1 fruit fly cellular context compared by ENCODE assay signal in the genomic region with DNA sequence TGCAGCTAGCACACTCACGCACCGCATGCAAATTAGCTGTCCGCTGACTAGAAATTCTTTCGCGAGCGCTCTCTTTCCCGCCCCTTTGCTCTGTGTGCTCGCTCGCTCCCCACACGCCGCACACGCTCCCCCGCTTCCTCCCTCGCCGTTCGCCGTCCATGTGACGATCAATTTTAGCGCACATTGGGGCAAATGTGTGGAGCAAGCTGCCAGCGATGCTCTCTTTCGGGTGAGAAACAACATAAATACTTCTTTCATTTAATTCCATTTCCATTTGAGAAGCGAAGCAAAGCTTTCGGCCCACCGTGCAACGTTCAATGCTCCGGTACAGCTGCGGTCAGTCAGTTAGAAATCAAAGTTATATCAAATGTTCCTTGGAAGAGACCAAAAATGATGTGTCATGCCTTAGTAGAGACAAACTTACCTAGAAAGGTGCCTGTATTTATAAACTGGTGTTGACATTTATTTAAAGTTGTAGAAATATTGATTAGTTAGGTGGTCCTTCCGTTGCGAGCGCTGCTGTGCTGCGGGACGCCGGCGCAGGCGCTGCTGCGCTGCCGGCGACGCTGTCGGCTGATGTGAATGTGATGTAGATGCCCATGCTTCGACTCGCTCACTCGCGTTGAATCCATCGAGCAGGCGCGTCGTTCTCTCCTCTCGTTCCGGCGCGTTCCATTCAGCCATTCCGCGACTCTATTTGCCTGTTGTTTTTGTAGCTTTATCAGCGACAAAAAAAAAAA.
A peak's percentile ranks its signal among the peaks of the same experiment; 100 is the strongest.
TF ChIP-seq lines count a peak whose summit lies in the region.

No protein-coding gene starts in this region.

TF ChIP-seq in whole organism, embryonic, 481 proteins besides CTCF, POLR2A, EP300 and RAD21 (continued from another document and continues in another):
- TF ChIP-seq CG4707 (GFP tag; optimal IDR thresholded peaks at IDR 0.05; lab: Kevin White, UChicago) = peak; percentile 95
- TF ChIP-seq Mad (GFP tag; optimal IDR thresholded peaks at IDR 0.05; lab: Kevin White, UChicago) = peak; percentile 95
- TF ChIP-seq CG12744 (GFP tag; optimal IDR thresholded peaks at IDR 0.05; lab: Kevin White, UChicago) = peak; percentile 97
- TF ChIP-seq z (GFP tag; IDR thresholded peaks at IDR 0.05; lab: Robert Waterston, UW) = peak; percentile 66; the same call in 2 of the 3 replicates
- TF ChIP-seq Oaz (GFP tag; IDR thresholded peaks at IDR 0.05; lab: Robert Waterston, UW) = peak; percentile 96
- peak; percentile 97 for TF ChIP-seq lmd (GFP tag; IDR thresholded peaks at IDR 0.05; lab: Robert Waterston, UW)
- TF ChIP-seq Lhr (GFP tag; optimal IDR thresholded peaks at IDR 0.05; lab: Kevin White, UChicago) = peak; percentile 87
- TF ChIP-seq NC2α (GFP tag; optimal IDR thresholded peaks at IDR 0.05; lab: Kevin White, UChicago) = peak; percentile 95
- peak; percentile 89 for TF ChIP-seq klu (GFP tag; IDR thresholded peaks at IDR 0.05; lab: Robert Waterston, UW)
- TF ChIP-seq Hand (GFP tag; optimal IDR thresholded peaks at IDR 0.05; lab: Kevin White, UChicago) = peak; percentile 98
- TF ChIP-seq slp2 (GFP tag; optimal IDR thresholded peaks at IDR 0.05; lab: Kevin White, UChicago) = peak; percentile 96
- TF ChIP-seq HLH54F (GFP tag; optimal IDR thresholded peaks at IDR 0.05; lab: Kevin White, UChicago) = peak; percentile 96
- TF ChIP-seq D19A (tag; optimal IDR thresholded peaks at IDR 0.05; lab: Kevin White, UChicago) = peak; percentile 93
- peak; percentile 73 for TF ChIP-seq grn (GFP tag; optimal IDR thresholded peaks at IDR 0.05; lab: Kevin White, UChicago)
- TF ChIP-seq gcm (GFP tag; optimal IDR thresholded peaks at IDR 0.05; lab: Kevin White, UChicago) = peak; percentile 97
- TF ChIP-seq ham (GFP tag; IDR thresholded peaks at IDR 0.05; lab: Robert Waterston, UW) = peak; percentile 86
- peak; percentile 90 for TF ChIP-seq cas (GFP tag; IDR thresholded peaks at IDR 0.05; lab: Robert Waterston, UW)
- peak; percentile 90 for TF ChIP-seq cato (GFP tag; optimal IDR thresholded peaks at IDR 0.05; lab: Kevin White, UChicago; ENCODE audit: borderline replicate concordance)
- peak; percentile 93 for TF ChIP-seq eyg (GFP tag; optimal IDR thresholded peaks at IDR 0.05; lab: Kevin White, UChicago)
- peak; percentile 95 for TF ChIP-seq CG16815 (GFP tag; optimal IDR thresholded peaks at IDR 0.05; lab: Kevin White, UChicago)
- peak; percentile 82 for TF ChIP-seq Neu2 (GFP tag; optimal IDR thresholded peaks at IDR 0.05; lab: Kevin White, UChicago; ENCODE audit: borderline replicate concordance)
- TF ChIP-seq CG15696 (tag; optimal IDR thresholded peaks at IDR 0.05; lab: Kevin White, UChicago) = peak; percentile 74
- peak; percentile 79 for TF ChIP-seq psq (GFP tag; optimal IDR thresholded peaks at IDR 0.05; lab: Kevin White, UChicago)
- peak; percentile 96 for TF ChIP-seq CG11723 (GFP tag; optimal IDR thresholded peaks at IDR 0.05; lab: Kevin White, UChicago)
- TF ChIP-seq CG17568 (GFP tag; optimal IDR thresholded peaks at IDR 0.05; lab: Kevin White, UChicago) = peak; percentile 97
- TF ChIP-seq CG4360 (GFP tag; IDR thresholded peaks at IDR 0.05; lab: Robert Waterston, UW) = peak; percentile 90
- TF ChIP-seq h (optimal IDR thresholded peaks at IDR 0.05; lab: Kevin White, UChicago) = no peak
- TF ChIP-seq CG10267 (tag; optimal IDR thresholded peaks at IDR 0.05; lab: Kevin White, UChicago) = peak; percentile 89
- TF ChIP-seq Dp (GFP tag; optimal IDR thresholded peaks at IDR 0.05; lab: Kevin White, UChicago) = peak; percentile 28
- TF ChIP-seq Sry-β (GFP tag; optimal IDR thresholded peaks at IDR 0.05; lab: Kevin White, UChicago) = peak; percentile 61
- TF ChIP-seq insv (GFP tag; optimal IDR thresholded peaks at IDR 0.05; lab: Kevin White, UChicago) = peak; percentile 56 to 76
- TF ChIP-seq stc (GFP tag; IDR thresholded peaks at IDR 0.05; lab: Robert Waterston, UW) = peak; percentile 96
- peak; percentile 96 for TF ChIP-seq CG11093 (GFP tag; IDR thresholded peaks at IDR 0.05; lab: Robert Waterston, UW)
- peak; percentile 97 for TF ChIP-seq CG7786 (GFP tag; optimal IDR thresholded peaks at IDR 0.05; lab: Kevin White, UChicago)
- no peak for TF ChIP-seq prd (optimal IDR thresholded peaks at IDR 0.05; lab: Kevin White, UChicago)
- TF ChIP-seq prd (GFP tag; IDR thresholded peaks at IDR 0.05; lab: Robert Waterston, UW) = peak; percentile 97
- TF ChIP-seq vnd (GFP tag; IDR thresholded peaks at IDR 0.05; lab: Robert Waterston, UW; ENCODE audit: partially characterized antibody) = peak; percentile 55
- TF ChIP-seq CG9727 (GFP tag; optimal IDR thresholded peaks at IDR 0.05; lab: Kevin White, UChicago) = peak; percentile 95
- peak; percentile 96 for TF ChIP-seq maf-S (GFP tag; optimal IDR thresholded peaks at IDR 0.05; lab: Kevin White, UChicago)
- TF ChIP-seq tap (tag; optimal IDR thresholded peaks at IDR 0.05; lab: Kevin White, UChicago) = peak; percentile 95
- peak; percentile 92 for TF ChIP-seq corto (GFP tag; optimal IDR thresholded peaks at IDR 0.05; lab: Kevin White, UChicago)
- peak; percentile 92 for TF ChIP-seq MBD-R2 (GFP tag; IDR thresholded peaks at IDR 0.05; lab: Robert Waterston, UW)
- TF ChIP-seq CG11696 (GFP tag; IDR thresholded peaks at IDR 0.05; lab: Robert Waterston, UW) = peak; percentile 100
- peak; percentile 98 for TF ChIP-seq PHDP (tag; optimal IDR thresholded peaks at IDR 0.05; lab: Kevin White, UChicago)
- peak; percentile 90 for TF ChIP-seq D19B (GFP tag; optimal IDR thresholded peaks at IDR 0.05; lab: Kevin White, UChicago)
- TF ChIP-seq CG12299 (tag; optimal IDR thresholded peaks at IDR 0.05; lab: Kevin White, UChicago) = peak; percentile 95
- TF ChIP-seq Deaf1 (tag; optimal IDR thresholded peaks at IDR 0.05; lab: Kevin White, UChicago) = peak; percentile 83
- peak; percentile 82 for TF ChIP-seq CG11085 (GFP tag; IDR thresholded peaks at IDR 0.05; lab: Robert Waterston, UW)
- TF ChIP-seq lilli (GFP tag; optimal IDR thresholded peaks at IDR 0.05; lab: Kevin White, UChicago) = peak; percentile 98
- peak; percentile 71 for TF ChIP-seq CG7745 (tag; optimal IDR thresholded peaks at IDR 0.05; lab: Kevin White, UChicago)
- TF ChIP-seq CG34376 (GFP tag; optimal IDR thresholded peaks at IDR 0.05; lab: Kevin White, UChicago) = peak; percentile 93
- peak; percentile 86 for TF ChIP-seq rib (GFP tag; IDR thresholded peaks at IDR 0.05; lab: Robert Waterston, UW)
- peak; percentile 96 for TF ChIP-seq CG13424 (tag; optimal IDR thresholded peaks at IDR 0.05; lab: Kevin White, UChicago)
- TF ChIP-seq Max (GFP tag; optimal IDR thresholded peaks at IDR 0.05; lab: Kevin White, UChicago) = peak; percentile 91
- peak; percentile 89 for TF ChIP-seq abd-A (tag; optimal IDR thresholded peaks at IDR 0.05; lab: Kevin White, UChicago)
- peak; percentile 85 for TF ChIP-seq CG10959 (GFP tag; IDR thresholded peaks at IDR 0.05; lab: Robert Waterston, UW)
- TF ChIP-seq CG11456 (GFP tag; IDR thresholded peaks at IDR 0.05; lab: Robert Waterston, UW) = peak; percentile 94
- peak; percentile 93 for TF ChIP-seq CG30431 (GFP tag; optimal IDR thresholded peaks at IDR 0.05; lab: Kevin White, UChicago)
- TF ChIP-seq Doc3 (GFP tag; IDR thresholded peaks at IDR 0.05; lab: Robert Waterston, UW; ENCODE audit: partially characterized antibody) = no peak
- peak; percentile 97 to 98 for TF ChIP-seq chif (GFP tag; optimal IDR thresholded peaks at IDR 0.05; lab: Kevin White, UChicago)
- TF ChIP-seq Chrac-16 (GFP tag; optimal IDR thresholded peaks at IDR 0.05; lab: Kevin White, UChicago) = peak; percentile 96
- peak; percentile 97 for TF ChIP-seq gro (GFP tag; optimal IDR thresholded peaks at IDR 0.05; lab: Kevin White, UChicago)
- peak; percentile 97 for TF ChIP-seq Meics (GFP tag; optimal IDR thresholded peaks at IDR 0.05; lab: Kevin White, UChicago)
- TF ChIP-seq CG3847 (GFP tag; IDR thresholded peaks at IDR 0.05; lab: Robert Waterston, UW) = peak; percentile 96
- peak; percentile 96 for TF ChIP-seq ind (GFP tag; optimal IDR thresholded peaks at IDR 0.05; lab: Kevin White, UChicago)
- peak; percentile 90 for TF ChIP-seq CG5180 (GFP tag; optimal IDR thresholded peaks at IDR 0.05; lab: Kevin White, UChicago)
- TF ChIP-seq ci (GFP tag; IDR thresholded peaks at IDR 0.05; lab: Robert Waterston, UW) = peak; percentile 98
- TF ChIP-seq HLH3B (GFP tag; IDR thresholded peaks at IDR 0.05; lab: Robert Waterston, UW) = peak; percentile 94
- peak; percentile 98 for TF ChIP-seq CG15269 (tag; optimal IDR thresholded peaks at IDR 0.05; lab: Kevin White, UChicago)
- TF ChIP-seq CG2116 (GFP tag; optimal IDR thresholded peaks at IDR 0.05; lab: Kevin White, UChicago) = peak; percentile 82
- TF ChIP-seq sug (tag; optimal IDR thresholded peaks at IDR 0.05; lab: Kevin White, UChicago) = peak; percentile 94
- TF ChIP-seq cad (GFP tag; optimal IDR thresholded peaks at IDR 0.05; lab: Kevin White, UChicago) = no peak
- peak; percentile 92 for TF ChIP-seq CG9437 (GFP tag; optimal IDR thresholded peaks at IDR 0.05; lab: Kevin White, UChicago)
- TF ChIP-seq CG33213 (GFP tag; optimal IDR thresholded peaks at IDR 0.05; lab: Kevin White, UChicago) = peak; percentile 90
- TF ChIP-seq CG14667 (GFP tag; IDR thresholded peaks at IDR 0.05; lab: Robert Waterston, UW) = peak; percentile 89
- TF ChIP-seq CG4404 (GFP tag; IDR thresholded peaks at IDR 0.05; lab: Robert Waterston, UW) = peak; percentile 92
- peak; percentile 97 for TF ChIP-seq ewg (GFP tag; optimal IDR thresholded peaks at IDR 0.05; lab: Kevin White, UChicago)
- TF ChIP-seq CG4424 (GFP tag; optimal IDR thresholded peaks at IDR 0.05; lab: Kevin White, UChicago) = peak; percentile 95
- TF ChIP-seq cwo (GFP tag; optimal IDR thresholded peaks at IDR 0.05; lab: Kevin White, UChicago) = peak; percentile 97
- TF ChIP-seq CG7963 (GFP tag; IDR thresholded peaks at IDR 0.05; lab: Robert Waterston, UW; ENCODE audit: partially characterized antibody) = 0 out of 3 replicates have a peak, but pooled peaks have one; percentile 52
- TF ChIP-seq CG7357 (GFP tag; IDR thresholded peaks at IDR 0.05; lab: Robert Waterston, UW) = peak; percentile 90
- TF ChIP-seq az2 (GFP tag; optimal IDR thresholded peaks at IDR 0.05; lab: Kevin White, UChicago) = peak; percentile 97
- peak; percentile 85 for TF ChIP-seq dati (GFP tag; IDR thresholded peaks at IDR 0.05; lab: Robert Waterston, UW)
- peak; percentile 97 for TF ChIP-seq shn (GFP tag; optimal IDR thresholded peaks at IDR 0.05; lab: Kevin White, UChicago)
- peak; percentile 97 to 98 for TF ChIP-seq bsh (GFP tag; optimal IDR thresholded peaks at IDR 0.05; lab: Kevin White, UChicago)
- peak; percentile 96 for TF ChIP-seq caup (GFP tag; optimal IDR thresholded peaks at IDR 0.05; lab: Kevin White, UChicago; ENCODE audit: severe bottlenecking)
- TF ChIP-seq CG13123 (GFP tag; optimal IDR thresholded peaks at IDR 0.05; lab: Kevin White, UChicago) = peak; percentile 90
- TF ChIP-seq Spps (tag; optimal IDR thresholded peaks at IDR 0.05; lab: Kevin White, UChicago) = peak; percentile 86
- TF ChIP-seq NfI (GFP tag; optimal IDR thresholded peaks at IDR 0.05; lab: Kevin White, UChicago) = peak; percentile 97
- peak; percentile 92 for TF ChIP-seq tup (GFP tag; optimal IDR thresholded peaks at IDR 0.05; lab: Kevin White, UChicago)
- TF ChIP-seq inv (GFP tag; IDR thresholded peaks at IDR 0.05; lab: Robert Waterston, UW; ENCODE audit: partially characterized antibody) = peak; percentile 46; the same call in 1 of the 2 replicates
- TF ChIP-seq Dip2 (GFP tag; IDR thresholded peaks at IDR 0.05; lab: Robert Waterston, UW) = peak; percentile 49; the same call in 1 of the 2 replicates
- TF ChIP-seq CG8089 (GFP tag; optimal IDR thresholded peaks at IDR 0.05; lab: Kevin White, UChicago) = peak; percentile 96
- peak; percentile 62 for TF ChIP-seq Sry-δ (GFP tag; optimal IDR thresholded peaks at IDR 0.05; lab: Kevin White, UChicago)
- TF ChIP-seq Awh (GFP tag; IDR thresholded peaks at IDR 0.05; lab: Robert Waterston, UW) = peak; percentile 97
- peak; percentile 29; the same call in 1 of the 3 replicates for TF ChIP-seq CG16813 (GFP tag; IDR thresholded peaks at IDR 0.05; lab: Robert Waterston, UW; ENCODE audit: partially characterized antibody)
- TF ChIP-seq CG11504 (tag; optimal IDR thresholded peaks at IDR 0.05; lab: Kevin White, UChicago) = peak; percentile 96
- TF ChIP-seq ash1 (GFP tag; optimal IDR thresholded peaks at IDR 0.05; lab: Kevin White, UChicago) = peak; percentile 65
- peak; percentile 95 for TF ChIP-seq pum (GFP tag; optimal IDR thresholded peaks at IDR 0.05; lab: Kevin White, UChicago)
- TF ChIP-seq jigr1 (GFP tag; IDR thresholded peaks at IDR 0.05; lab: Robert Waterston, UW) = peak; percentile 90
- TF ChIP-seq Kr (GFP tag; optimal IDR thresholded peaks at IDR 0.05; lab: Kevin White, UChicago) = peak; percentile 29
- peak; percentile 47; the same call in 1 of the 2 replicates for TF ChIP-seq Scr (GFP tag; IDR thresholded peaks at IDR 0.05; lab: Robert Waterston, UW; ENCODE audit: partially characterized antibody)
- peak; percentile 99 for TF ChIP-seq org-1 (GFP tag; optimal IDR thresholded peaks at IDR 0.05; lab: Kevin White, UChicago)
- peak; percentile 39 for TF ChIP-seq CG13287 (GFP tag; IDR thresholded peaks at IDR 0.05; lab: Robert Waterston, UW; ENCODE audit: partially characterized antibody)
- TF ChIP-seq CG31365 (tag; optimal IDR thresholded peaks at IDR 0.05; lab: Kevin White, UChicago) = peak; percentile 89
- TF ChIP-seq sima (GFP tag; optimal IDR thresholded peaks at IDR 0.05; lab: Kevin White, UChicago) = peak; percentile 79
- TF ChIP-seq croc (GFP tag; conservative IDR thresholded peaks at IDR 0.05; lab: Robert Waterston, UW) = peak; percentile 94
- TF ChIP-seq CG2712 (tag; optimal IDR thresholded peaks at IDR 0.05; lab: Kevin White, UChicago) = peak; percentile 97
- TF ChIP-seq her (GFP tag; optimal IDR thresholded peaks at IDR 0.05; lab: Kevin White, UChicago) = peak; percentile 96
- peak; percentile 96 for TF ChIP-seq HmgD (GFP tag; optimal IDR thresholded peaks at IDR 0.05; lab: Kevin White, UChicago)
- TF ChIP-seq Nf-YA (GFP tag; IDR thresholded peaks at IDR 0.05; lab: Robert Waterston, UW) = peak; percentile 85
- TF ChIP-seq CG6272 (GFP tag; IDR thresholded peaks at IDR 0.05; lab: Robert Waterston, UW) = peak; percentile 91
- TF ChIP-seq eve (GFP tag; optimal IDR thresholded peaks at IDR 0.05; lab: Kevin White, UChicago) = peak in 1 of 2 experiments; percentile 97
- peak; percentile 96 for TF ChIP-seq CG8388 (GFP tag; optimal IDR thresholded peaks at IDR 0.05; lab: Kevin White, UChicago)
- peak; percentile 97 for TF ChIP-seq CG6854 (GFP tag; optimal IDR thresholded peaks at IDR 0.05; lab: Kevin White, UChicago)
- TF ChIP-seq sna (GFP tag; IDR thresholded peaks at IDR 0.05; lab: Robert Waterston, UW; ENCODE audit: partially characterized antibody) = no peak
- TF ChIP-seq BtbVII (GFP tag; optimal IDR thresholded peaks at IDR 0.05; lab: Kevin White, UChicago) = peak; percentile 96
- peak; percentile 98 for TF ChIP-seq CG7839 (tag; optimal IDR thresholded peaks at IDR 0.05; lab: Kevin White, UChicago)
- peak; percentile 94 for TF ChIP-seq pnt (GFP tag; optimal IDR thresholded peaks at IDR 0.05; lab: Kevin White, UChicago)
